Fruit fly (Drosophila melanogaster): ENCODE results near the gene Pfdn6.

Pfdn6 gene

DNA sequence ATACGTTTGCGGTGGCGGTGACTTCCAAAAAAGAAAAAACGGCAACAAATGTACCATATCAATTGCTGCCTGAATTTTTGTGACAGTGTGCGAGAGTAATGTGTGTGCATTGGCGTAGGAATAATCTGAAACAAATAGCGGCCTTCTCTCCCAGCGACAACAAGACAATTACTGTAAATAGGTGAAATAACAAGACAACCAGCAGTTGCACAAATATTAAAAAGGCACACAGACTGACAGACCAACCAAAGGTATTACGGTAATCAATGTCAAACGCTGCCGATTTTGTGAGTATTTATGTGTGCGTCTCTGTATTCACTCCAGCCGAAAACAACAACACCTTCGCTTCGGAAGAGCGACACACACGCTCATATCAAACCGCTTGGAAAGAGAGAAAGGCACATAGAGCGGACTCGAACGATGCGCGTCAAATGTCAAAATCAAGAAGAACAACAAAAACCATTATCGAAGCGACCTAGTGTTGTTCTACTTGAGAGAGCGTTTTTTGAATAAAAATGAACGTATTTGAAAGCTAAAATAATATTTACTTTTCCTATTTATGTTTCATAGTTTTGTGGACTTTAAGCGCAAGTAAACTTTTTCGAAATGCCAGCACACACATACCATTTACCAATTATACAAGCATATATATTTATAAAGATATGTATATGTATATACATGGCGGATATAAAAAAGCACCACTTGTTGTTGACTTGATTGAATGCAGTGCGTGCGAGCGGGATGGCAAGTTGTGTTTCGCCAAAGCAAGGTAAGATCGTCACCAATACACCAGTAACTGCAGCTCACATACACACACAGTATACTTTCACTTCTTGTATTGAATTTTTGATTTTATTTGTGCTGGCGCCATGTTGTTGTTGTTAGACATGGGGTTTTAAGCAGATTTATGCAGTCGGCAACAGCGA, 16.4 kb upstream of the Pfdn6 start (continued):
- no peak for TF ChIP-seq CG16779 (tag; optimal IDR thresholded peaks at IDR 0.05)
- no peak for TF ChIP-seq OdsH (GFP tag; optimal IDR thresholded peaks at IDR 0.05)

DNA sequence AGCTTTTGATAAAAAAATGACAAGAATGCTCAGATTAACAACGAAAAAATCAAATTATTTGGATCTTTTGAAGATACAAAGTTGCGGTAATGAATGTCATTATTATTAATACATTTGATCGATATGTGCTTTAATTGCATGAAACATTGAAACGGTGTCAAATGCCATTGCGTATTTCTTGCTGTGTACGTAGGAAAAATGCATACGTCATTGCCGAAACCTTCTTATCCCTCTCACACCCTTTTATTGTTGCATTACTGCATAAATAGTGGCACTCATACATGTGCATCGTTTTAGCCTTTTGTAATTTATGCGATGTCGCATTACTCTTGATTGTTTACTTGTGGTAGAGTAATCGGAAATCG, 15.8 kb upstream of the Pfdn6 start:
- TF ChIP-seq Gug (GFP tag; IDR thresholded peaks at IDR 0.05) (no peak), Ets96B (tag; optimal IDR thresholded peaks at IDR 0.05) (no peak), CG32006 (GFP tag; optimal IDR thresholded peaks at IDR 0.05) (peak; percentile 49), Lpt (GFP tag; optimal IDR thresholded peaks at IDR 0.05) (no peak), acj6 (GFP tag; optimal IDR thresholded peaks at IDR 0.05) (peak; percentile 5), topi (GFP tag; optimal IDR thresholded peaks at IDR 0.05) (peak; percentile 5), CG15336 (GFP tag; IDR thresholded peaks at IDR 0.05) (0 out of 2 replicates have a peak, but pooled peaks have one; percentile 12), eg (GFP tag; IDR thresholded peaks at IDR 0.05) (0 out of 3 replicates have a peak, but pooled peaks have one; percentile 10), CG6792 (GFP tag; optimal IDR thresholded peaks at IDR 0.05) (peak; percentile 20), CG6808 (GFP tag; optimal IDR thresholded peaks at IDR 0.05) (no peak)

DNA sequence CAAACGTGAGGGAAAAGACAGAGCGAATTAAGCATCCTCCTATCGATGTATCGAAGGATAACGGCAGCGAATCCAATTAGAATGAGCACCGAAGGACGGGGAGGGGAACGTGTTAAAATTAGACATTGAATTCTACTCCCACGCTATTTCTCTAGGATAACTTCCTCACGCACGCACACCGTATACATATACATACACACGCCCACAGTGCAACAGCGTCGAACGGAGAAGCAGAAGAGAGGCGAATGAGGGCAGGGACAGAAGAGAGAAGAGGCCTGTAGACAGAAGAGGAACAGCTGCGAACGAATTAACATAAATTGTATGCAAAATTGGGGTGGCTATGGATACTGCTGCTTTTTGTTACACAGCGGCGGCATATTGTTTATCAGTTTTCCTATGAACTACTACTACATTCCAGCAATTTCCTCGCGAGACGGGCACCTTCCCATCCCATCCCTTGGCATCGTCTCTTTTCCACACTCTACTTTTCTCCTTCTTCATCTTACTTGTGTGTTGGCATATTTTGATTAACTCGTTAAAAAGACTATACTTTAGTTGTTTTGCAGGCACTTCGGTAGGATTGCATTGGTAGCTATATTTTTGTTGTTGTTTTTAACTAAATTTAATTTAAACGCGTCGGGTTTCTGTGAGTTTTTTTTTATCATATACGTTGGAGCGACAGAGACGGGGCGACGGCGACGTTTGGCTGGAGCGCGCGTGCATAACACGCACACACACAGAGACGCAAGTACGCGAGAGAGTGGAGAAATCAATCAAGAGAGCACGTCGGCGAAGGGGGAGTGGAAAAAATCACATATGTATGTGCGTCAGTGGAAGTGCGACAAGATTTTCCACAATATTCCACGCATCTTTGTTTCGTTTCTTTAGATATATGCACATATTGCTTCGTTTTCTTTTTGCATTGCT, 15.0 kb upstream of the Pfdn6 start:
- TF ChIP-seq eg (GFP tag; IDR thresholded peaks at IDR 0.05) (peak; percentile 39; the same call in 1 of the 3 replicates), CG6808 (GFP tag; optimal IDR thresholded peaks at IDR 0.05) (peak; percentile 9), topi (GFP tag; optimal IDR thresholded peaks at IDR 0.05) (no peak), Blimp-1 (GFP tag; optimal IDR thresholded peaks at IDR 0.05) (peak; percentile 40), ss (GFP tag; optimal IDR thresholded peaks at IDR 0.05) (peak in 1 of 2 experiments; percentile 4), Lpt (GFP tag; optimal IDR thresholded peaks at IDR 0.05) (peak; percentile 11), CG15336 (GFP tag; IDR thresholded peaks at IDR 0.05) (0 out of 2 replicates have a peak, but pooled peaks have one; percentile 13), fkh (GFP tag; optimal IDR thresholded peaks at IDR 0.05) (no peak), CG6163 (GFP tag; IDR thresholded peaks at IDR 0.05) (peak; percentile 61; the same call in 2 of the 3 replicates), vri (GFP tag; optimal IDR thresholded peaks at IDR 0.05) (peak; percentile 65)

DNA sequence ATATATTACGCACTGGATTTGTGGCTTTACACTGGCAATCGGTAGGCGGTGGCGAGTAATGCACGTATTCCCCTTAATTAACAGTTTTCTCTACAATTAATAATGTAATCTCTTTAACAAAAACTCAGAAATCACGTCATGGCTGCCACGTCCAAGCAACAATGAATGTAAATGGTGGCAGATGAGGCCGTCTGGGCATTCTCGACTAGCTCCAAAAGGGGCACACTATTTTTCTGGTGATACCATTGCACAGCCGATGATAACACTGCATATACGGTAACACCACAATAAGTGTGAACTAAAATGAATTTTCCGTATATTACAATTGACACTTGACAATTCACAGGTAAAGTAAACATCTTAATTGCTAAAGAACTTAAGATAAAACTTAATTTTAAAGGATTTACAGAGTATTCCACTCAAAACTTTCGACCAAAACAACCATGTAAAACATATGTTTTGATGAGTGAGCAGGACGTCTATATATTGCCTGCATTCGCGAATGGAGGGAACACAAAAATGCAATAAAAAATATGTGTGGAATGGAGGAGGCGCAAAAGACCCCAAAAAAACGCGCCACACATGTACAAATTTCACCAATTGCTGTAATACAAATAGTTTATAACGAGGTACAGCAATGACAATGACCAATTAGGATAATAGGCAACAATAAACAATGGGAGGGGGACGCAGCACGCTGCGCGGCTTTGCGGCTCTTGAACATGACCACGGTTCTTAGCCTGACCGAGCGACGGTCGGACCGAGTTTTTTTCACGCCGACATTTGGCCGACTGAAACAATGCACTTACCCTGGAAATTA, 14.0 kb upstream of the Pfdn6 start:
- peak; percentile 46; the same call in 2 of the 3 replicates for TF ChIP-seq CG6163 (GFP tag; IDR thresholded peaks at IDR 0.05)
- no peak for TF ChIP-seq CG3032 (tag; optimal IDR thresholded peaks at IDR 0.05)
- peak; percentile 91 for TF ChIP-seq dsx (GFP tag; optimal IDR thresholded peaks at IDR 0.05; ENCODE audit: poor library complexity, severe bottlenecking)
- TF ChIP-seq Hr4 (GFP tag; optimal IDR thresholded peaks at IDR 0.05) = no peak
- TF ChIP-seq CG11762 (GFP tag; optimal IDR thresholded peaks at IDR 0.05; ENCODE audit: insufficient read depth) = no peak
- no peak for TF ChIP-seq pdm3 (GFP tag; optimal IDR thresholded peaks at IDR 0.05)
- peak; percentile 10 for TF ChIP-seq esn (GFP tag; optimal IDR thresholded peaks at IDR 0.05)
- 0 out of 3 replicates have a peak, but pooled peaks have one; percentile 15 for TF ChIP-seq eg (GFP tag; IDR thresholded peaks at IDR 0.05)
- TF ChIP-seq lz (GFP tag; optimal IDR thresholded peaks at IDR 0.05) = peak; percentile 27
- TF ChIP-seq CG32006 (GFP tag; optimal IDR thresholded peaks at IDR 0.05) = no peak
- peak; percentile 74 for TF ChIP-seq Sox14 (GFP tag; optimal IDR thresholded peaks at IDR 0.05)
- peak; percentile 72 for TF ChIP-seq Eip78C (GFP tag)
- TF ChIP-seq Sox102F (GFP tag; optimal IDR thresholded peaks at IDR 0.05) = no peak
- peak; percentile 5 for TF ChIP-seq CG6792 (GFP tag; optimal IDR thresholded peaks at IDR 0.05)
- TF ChIP-seq ss (GFP tag; optimal IDR thresholded peaks at IDR 0.05) = no peak
- no peak for TF ChIP-seq CG6808 (GFP tag; optimal IDR thresholded peaks at IDR 0.05)
- TF ChIP-seq CG16779 (tag; optimal IDR thresholded peaks at IDR 0.05) = no peak
- TF ChIP-seq CG8319 (GFP tag; optimal IDR thresholded peaks at IDR 0.05) = no peak
- no peak for TF ChIP-seq Met (GFP tag; optimal IDR thresholded peaks at IDR 0.05)
- no peak for TF ChIP-seq CG31627 (GFP tag; optimal IDR thresholded peaks at IDR 0.05)
- TF ChIP-seq salr (GFP tag; optimal IDR thresholded peaks at IDR 0.05) = no peak
- peak; percentile 8 for TF ChIP-seq CG34406 (GFP tag; optimal IDR thresholded peaks at IDR 0.05)
- TF ChIP-seq CG10669 (GFP tag; optimal IDR thresholded peaks at IDR 0.05) = no peak
- TF ChIP-seq CG10631 (GFP tag; optimal IDR thresholded peaks at IDR 0.05) = no peak
- TF ChIP-seq CG4318 (GFP tag; optimal IDR thresholded peaks at IDR 0.05) = no peak
- no peak for TF ChIP-seq OdsH (GFP tag; optimal IDR thresholded peaks at IDR 0.05)
- no peak for TF ChIP-seq CG11294 (GFP tag; IDR thresholded peaks at IDR 0.05)
- TF ChIP-seq Lpt (GFP tag; optimal IDR thresholded peaks at IDR 0.05) = no peak
- TF ChIP-seq cyc (GFP tag; optimal IDR thresholded peaks at IDR 0.05) = no peak

All from whole organism, prepupa.